Worm (Caenorhabditis elegans) whole organism, mixed stage, embryonic: ENCODE measurements around the gene fipr-15.
A peak's percentile ranks its signal among the peaks of the same experiment; 100 is the strongest.

Source experiments
- bed-3 ChIP-seq: fragments of 200-800 bp; sonication (Bioruptor generic); optimal IDR thresholded peaks from 3 replicates; lab custom pipeline; 2018; ENCODE audit warnings: mild to moderate bottlenecking, missing genetic modification characterization, moderate library complexity, missing compliant biosample characterization
- blmp-1 ChIP-seq: fragments of 150-350 bp; optimal IDR thresholded peaks from 2 replicates; lab custom pipeline; 2014; ENCODE audit warnings: missing biosample characterization, missing genetic modification characterization
- ceh-39 ChIP-seq: fragments of 150-350 bp; optimal IDR thresholded peaks from 2 replicates; lab custom pipeline; 2014; ENCODE audit warnings: missing biosample characterization, missing genetic modification characterization
- ceh-83 ChIP-seq: fragments of 200-800 bp; sonication (Bioruptor generic); optimal IDR thresholded peaks from 2 replicates; lab custom pipeline; 2018; ENCODE audit warnings: mild to moderate bottlenecking, missing genetic modification characterization, missing compliant biosample characterization
- ces-1 ChIP-seq: fragments of 150-350 bp; optimal IDR thresholded peaks from 2 replicates; lab custom pipeline; 2014; ENCODE audit warnings: missing biosample characterization, missing genetic modification reagents, missing genetic modification characterization
- cnd-1 ChIP-seq: fragments of 200-800 bp; sonication (Bioruptor generic); optimal IDR thresholded peaks from 2 replicates; lab custom pipeline; 2018; ENCODE audit warnings: mild to moderate bottlenecking, missing genetic modification characterization, missing compliant biosample characterization
- elt-1 ChIP-seq: sonication (generic microtip); optimal IDR thresholded peaks from 2 replicates; lab custom pipeline; 2017; ENCODE audit warnings: missing genetic modification characterization, mild to moderate bottlenecking, missing compliant biosample characterization, antibody characterized with exemption, moderate library complexity, borderline replicate concordance; ENCODE audit not compliant: insufficient read depth
- elt-3 ChIP-seq: fragments of 150-350 bp; optimal IDR thresholded peaks from 2 replicates; lab custom pipeline; 2014; ENCODE audit warnings: missing biosample characterization, missing genetic modification characterization
- flh-1 ChIP-seq: fragments of 200-800 bp; sonication (Bioruptor generic); optimal IDR thresholded peaks from 2 replicates; lab custom pipeline; 2018; ENCODE audit warnings: mild to moderate bottlenecking, missing genetic modification characterization, moderate library complexity, missing compliant biosample characterization
- hlh-1 ChIP-seq: fragments of 150-350 bp; optimal IDR thresholded peaks from 2 replicates; lab custom pipeline; 2014; ENCODE audit warnings: missing biosample characterization, missing genetic modification reagents, missing genetic modification characterization
- mab-5 ChIP-seq: fragments of 150-350 bp; optimal IDR thresholded peaks from 2 replicates; lab custom pipeline; 2014; ENCODE audit warnings: missing biosample characterization, missing genetic modification characterization
- mep-1 ChIP-seq: fragments of 150-350 bp; optimal IDR thresholded peaks from 2 replicates; lab custom pipeline; 2017; ENCODE audit warnings: missing biosample characterization, missing genetic modification reagents, missing genetic modification characterization, inconsistent platforms
- mls-2 ChIP-seq: sonication (generic microtip); optimal IDR thresholded peaks from 2 replicates; lab custom pipeline; 2016; ENCODE audit warnings: mild to moderate bottlenecking, missing genetic modification characterization, moderate library complexity, missing compliant biosample characterization
- nhr-2 ChIP-seq: fragments of 150-350 bp; optimal IDR thresholded peaks from 2 replicates; lab custom pipeline; 2014; ENCODE audit warnings: missing biosample characterization, missing genetic modification characterization
- nhr-237 ChIP-seq: fragments of 150-350 bp; optimal IDR thresholded peaks from 2 replicates; lab custom pipeline; 2014; ENCODE audit warnings: missing biosample characterization, missing genetic modification characterization
- pha-4 ChIP-seq: fragments of 150-350 bp; optimal IDR thresholded peaks from 2 replicates; lab custom pipeline; 2018; ENCODE audit warnings: missing biosample characterization, missing genetic modification reagents, missing genetic modification characterization
- sem-2 ChIP-seq: fragments of 200-800 bp; sonication (Bioruptor generic); optimal IDR thresholded peaks from 2 replicates; lab custom pipeline; 2018; ENCODE audit warnings: mild to moderate bottlenecking, missing genetic modification characterization, missing compliant biosample characterization
- sptf-1 ChIP-seq: sonication (generic microtip); optimal IDR thresholded peaks from 2 replicates; lab custom pipeline; 2017; ENCODE audit warnings: mild to moderate bottlenecking, missing genetic modification characterization, moderate library complexity, missing compliant biosample characterization
- unc-39 ChIP-seq: fragments of 150-350 bp; optimal IDR thresholded peaks from 2 replicates; lab custom pipeline; 2014; ENCODE audit warnings: missing biosample characterization, missing genetic modification characterization
- unc-62 ChIP-seq: fragments of 150-350 bp; optimal IDR thresholded peaks from 2 replicates; lab custom pipeline; 2014; ENCODE audit warnings: missing biosample characterization, missing genetic modification reagents, missing genetic modification characterization
- zip-8 ChIP-seq: fragments of 150-350 bp; optimal IDR thresholded peaks from 2 replicates; lab custom pipeline; 2014; ENCODE audit warnings: missing biosample characterization, missing genetic modification characterization

The fipr-15 gene

ce11 chrIV:10918877-10919560, 38.7 kb downstream of the fipr-15 start (continued):
- TF ChIP-seq unc-39 (tag; lab: Kevin White, UChicago) (no peak), pha-4 (tag; lab: Kevin White, UChicago) (peak; percentile 39), mep-1 (tag; lab: Kevin White, UChicago) (peak; percentile 40)

- TF ChIP-seq sptf-1 (tag; lab: Kevin White, UChicago), result no peak
- no peak for TF ChIP-seq mls-2 (tag; lab: Kevin White, UChicago)
- no peak for TF ChIP-seq elt-3 (tag; lab: Kevin White, UChicago)
- no peak for TF ChIP-seq sem-2 (GFP tag; lab: Kevin White, UChicago)
- TF ChIP-seq ceh-39, result no peak
- TF ChIP-seq nhr-237 (tag; lab: Kevin White, UChicago), result no peak
- no peak for TF ChIP-seq hlh-1 (tag; lab: Kevin White, UChicago)
- no peak for TF ChIP-seq elt-1 (tag; lab: Kevin White, UChicago)
- TF ChIP-seq cnd-1, result no peak
- TF ChIP-seq flh-1 (GFP tag; lab: Kevin White, UChicago), result no peak
- TF ChIP-seq nhr-2 (tag; lab: Kevin White, UChicago), result no peak
- TF ChIP-seq unc-62 (GFP tag; lab: Kevin White, UChicago), result no peak
- TF ChIP-seq blmp-1, result no peak
- no peak for TF ChIP-seq bed-3 (GFP tag; lab: Kevin White, UChicago)
- TF ChIP-seq ces-1 (GFP tag; lab: Kevin White, UChicago), result no peak
- TF ChIP-seq mab-5, result no peak
- TF ChIP-seq ceh-83 (GFP tag; lab: Kevin White, UChicago), result no peak
- TF ChIP-seq zip-8 (tag; lab: Kevin White, UChicago), result no peak
These were observed 39.4 kb downstream of the fipr-15 start, which contains the start of gene rbr-2 for ce11 chrIV:10919770-10920169. Gene rbr-2 (plus strand): TSS chrIV:10920070.
